Worm (Caenorhabditis elegans): Measurements from ENCODE around the gene bus-18.

bus-18 gene

DNA sequence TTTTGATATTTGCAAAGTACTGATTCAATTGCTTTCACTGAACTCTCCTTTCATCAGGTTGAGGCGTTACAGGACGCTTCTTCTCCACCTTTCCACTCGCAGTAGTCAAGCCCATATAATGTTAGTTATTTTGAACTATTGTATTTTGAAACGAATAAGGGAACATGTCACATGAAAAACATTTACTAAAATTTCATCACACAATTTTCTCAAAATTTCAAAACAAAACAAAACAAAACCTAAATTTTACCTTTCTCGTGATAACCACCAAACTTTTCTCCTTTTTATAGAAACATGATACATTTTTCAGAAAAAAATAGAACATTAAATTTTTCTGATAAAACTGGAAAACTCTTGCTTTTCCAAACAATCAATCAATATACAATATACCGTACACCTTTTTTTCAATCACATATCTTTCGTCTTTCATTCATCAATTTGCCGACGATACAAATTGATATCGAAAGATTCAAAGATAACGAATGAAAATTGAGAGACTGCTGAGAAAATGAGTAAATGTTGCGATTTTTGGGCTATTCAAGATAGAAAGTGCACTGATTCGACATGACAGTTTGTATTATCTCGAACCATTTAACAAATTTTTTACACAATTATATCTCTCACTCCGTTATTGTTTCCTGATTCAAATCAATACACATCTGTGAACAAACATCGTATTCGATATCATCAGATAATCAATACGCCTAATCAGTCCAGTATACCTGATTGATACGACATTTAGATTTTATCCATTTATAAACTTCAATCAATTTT, 27.7 kb downstream of the bus-18 start (continued):
- TF ChIP-seq ztf-11 (tag; optimal IDR thresholded peaks at IDR 0.05) (no peak), nhr-85 (tag) (peak; percentile 92), dsc-1 (tag; optimal IDR thresholded peaks at IDR 0.05) (no peak), fos-1 (tag; optimal IDR thresholded peaks at IDR 0.05) (no peak), mef-2 (tag; optimal IDR thresholded peaks at IDR 0.05) (no peak), lin-13 (GFP tag; optimal IDR thresholded peaks at IDR 0.05) (no peak), efl-1 (optimal IDR thresholded peaks at IDR 0.05) (no peak), efl-1 (GFP tag; optimal IDR thresholded peaks at IDR 0.05 in 1 of 2) (peak in 1 of 2 experiments; percentile 81), ets-5 (GFP tag; IDR thresholded peaks at IDR 0.05) (no peak), tlp-1 (tag; optimal IDR thresholded peaks at IDR 0.05) (no peak), nhr-77 (tag; optimal IDR thresholded peaks at IDR 0.05) (no peak), unc-98 (GFP tag; IDR thresholded peaks at IDR 0.05) (no peak), pqm-1 (tag; optimal IDR thresholded peaks at IDR 0.05) (no peak), isw-1 (GFP tag; IDR thresholded peaks at IDR 0.05) (no peak), unc-30 (tag; optimal IDR thresholded peaks at IDR 0.05) (no peak), aha-1 (tag; optimal IDR thresholded peaks at IDR 0.05) (no peak), efl-3 (GFP tag; optimal IDR thresholded peaks at IDR 0.05) (no peak), snu-23 (GFP tag; optimal IDR thresholded peaks at IDR 0.05) (peak; percentile 53), nhr-11 (tag; optimal IDR thresholded peaks at IDR 0.05) (no peak), mdl-1 (tag; optimal IDR thresholded peaks at IDR 0.05) (no peak), nhr-47 (tag; optimal IDR thresholded peaks at IDR 0.05) (peak; percentile 28), unc-130 (tag; optimal IDR thresholded peaks at IDR 0.05) (peak; percentile 8), dpl-1 (GFP tag; optimal IDR thresholded peaks at IDR 0.05) (no peak), nhr-19 (GFP tag; conservative IDR thresholded peaks at IDR 0.05) (peak; percentile 66), nhr-76 (tag; optimal IDR thresholded peaks at IDR 0.05) (no peak), sox-4 (tag; optimal IDR thresholded peaks at IDR 0.05) (no peak), zip-4 (GFP tag; optimal IDR thresholded peaks at IDR 0.05) (no peak), C04F5.9 (tag; optimal IDR thresholded peaks at IDR 0.05) (no peak), Y116A8C.19 (tag; optimal IDR thresholded peaks at IDR 0.05; ENCODE audit: borderline replicate concordance) (no peak), ces-1 (GFP tag; optimal IDR thresholded peaks at IDR 0.05) (no peak), xbp-1 (tag; optimal IDR thresholded peaks at IDR 0.05) (no peak), nhr-12 (tag; optimal IDR thresholded peaks at IDR 0.05) (no peak), lin-14 (GFP tag; optimal IDR thresholded peaks at IDR 0.05) (peak; percentile 68), lsy-2 (tag; optimal IDR thresholded peaks at IDR 0.05) (peak; percentile 9 to 74), mab-9 (GFP tag; IDR thresholded peaks at IDR 0.05) (no peak)

- TF ChIP-seq nhr-71 (tag; optimal IDR thresholded peaks at IDR 0.05), result peak; percentile 91
- TF ChIP-seq unc-98 (GFP tag; IDR thresholded peaks at IDR 0.05), result no peak
- TF ChIP-seq lin-35 (GFP tag; optimal IDR thresholded peaks at IDR 0.05), result peak in 1 of 2 experiments; percentile 69
- no peak for TF ChIP-seq irx-1 (tag; optimal IDR thresholded peaks at IDR 0.05)
- TF ChIP-seq elt-2 (tag; optimal IDR thresholded peaks at IDR 0.05), result no peak
- peak; percentile 81 for TF ChIP-seq nhr-19 (GFP tag; conservative IDR thresholded peaks at IDR 0.05)
- peak; percentile 89 for TF ChIP-seq lin-14 (GFP tag; optimal IDR thresholded peaks at IDR 0.05)
- TF ChIP-seq blmp-1 (tag; optimal IDR thresholded peaks at IDR 0.05), result peak; percentile 98
- TF ChIP-seq nhr-90 (tag; optimal IDR thresholded peaks at IDR 0.05; ENCODE audit: poor library complexity), result peak; percentile 89
- TF ChIP-seq ceh-82 (tag; optimal IDR thresholded peaks at IDR 0.05), result no peak
- peak; percentile 30 to 61 for TF ChIP-seq lsy-2 (tag; optimal IDR thresholded peaks at IDR 0.05)
- TF ChIP-seq vab-15 (tag; optimal IDR thresholded peaks at IDR 0.05), result no peak
- TF ChIP-seq swsn-7 (tag; optimal IDR thresholded peaks at IDR 0.05), result peak; percentile 19
- TF ChIP-seq skn-1 (tag; optimal IDR thresholded peaks at IDR 0.05), result no peak
- TF ChIP-seq nhr-47 (tag; optimal IDR thresholded peaks at IDR 0.05), result peak; percentile 73
- TF ChIP-seq nhr-77 (tag; optimal IDR thresholded peaks at IDR 0.05), result peak; percentile 45
- no peak for TF ChIP-seq efl-1 (optimal IDR thresholded peaks at IDR 0.05)
- peak in 1 of 2 experiments; percentile 1 for TF ChIP-seq efl-1 (GFP tag; optimal IDR thresholded peaks at IDR 0.05 in 1 of 2)
- no peak for TF ChIP-seq nhr-237 (tag; optimal IDR thresholded peaks at IDR 0.05)
- peak; percentile 84 for TF ChIP-seq tbx-2 (tag; optimal IDR thresholded peaks at IDR 0.05)
- TF ChIP-seq C16A3.4 (tag; optimal IDR thresholded peaks at IDR 0.05), result peak; percentile 48
- peak; percentile 77 for TF ChIP-seq snu-23 (GFP tag; optimal IDR thresholded peaks at IDR 0.05)
- TF ChIP-seq jun-1 (tag; optimal IDR thresholded peaks at IDR 0.05), result peak; percentile 27
- TF ChIP-seq mef-2 (tag; optimal IDR thresholded peaks at IDR 0.05), result no peak
- no peak for TF ChIP-seq ceh-63 (GFP tag; optimal IDR thresholded peaks at IDR 0.05)
- no peak for TF ChIP-seq pqm-1 (tag; optimal IDR thresholded peaks at IDR 0.05)
- no peak for TF ChIP-seq F16B12.6 (tag; optimal IDR thresholded peaks at IDR 0.05)
- TF ChIP-seq zip-4 (GFP tag; optimal IDR thresholded peaks at IDR 0.05), result no peak
- TF ChIP-seq xbp-1 (tag; optimal IDR thresholded peaks at IDR 0.05), result peak; percentile 25
These were observed 29.0 kb downstream of the bus-18 start for ce11 chrV:11802508-11802907.

All from whole organism, L1 larva.